Worm (Caenorhabditis elegans): Measurements from ENCODE around the gene mkk-4.
A peak's percentile ranks its signal among the peaks of the same experiment; 100 is the strongest.

The mkk-4 gene

ce11 chrX:10079230-10079629 lies 51.6 kb downstream of the mkk-4 start:
- TF ChIP-seq snpc-4 (tag; optimal IDR thresholded peaks at IDR 0.05) (no peak), hlh-1 (tag; optimal IDR thresholded peaks at IDR 0.05) (peak; percentile 76), lsy-2 (tag; optimal IDR thresholded peaks at IDR 0.05) (no peak), ztf-11 (tag; optimal IDR thresholded peaks at IDR 0.05) (no peak), mls-2 (tag; optimal IDR thresholded peaks at IDR 0.05) (no peak), nhr-76 (tag; optimal IDR thresholded peaks at IDR 0.05) (no peak)

All from whole organism, mixed stage, embryonic.